Worm (Caenorhabditis elegans) whole organism, L3 larva: Measurements from ENCODE around the gene rbm-22.

Source experiments
- ceh-16 ChIP-seq: sonication (generic microtip); optimal IDR thresholded peaks from 2 replicates; lab custom pipeline; 2017; ENCODE audit warnings: missing biosample characterization, missing genetic modification characterization
- elt-3 ChIP-seq, 3 experiments: fragments of 150-350 bp in 1 of 3; sonication (generic microtip) in 2 of 3; optimal IDR thresholded peaks; 2 replicates in 2 of 3; 4 replicates in 1 of 3; lab custom pipeline; 2014 to 2017; ENCODE audit warnings: missing biosample characterization in 3 of 3, missing genetic modification characterization in 3 of 3
- nhr-11 ChIP-seq: fragments of 150-350 bp; optimal IDR thresholded peaks from 2 replicates; lab custom pipeline; 2014; ENCODE audit warnings: missing biosample characterization, missing genetic modification characterization
- tbx-2 ChIP-seq: sonication (generic microtip); optimal IDR thresholded peaks from 2 replicates; lab custom pipeline; 2016; ENCODE audit warnings: mild to moderate bottlenecking, missing genetic modification characterization, missing compliant biosample characterization
- ztf-11 ChIP-seq: fragments of 150-350 bp; optimal IDR thresholded peaks from 2 replicates; lab custom pipeline; 2014; ENCODE audit warnings: missing biosample characterization, missing genetic modification characterization

- no peak for TF ChIP-seq tbx-2 (tag; lab: Kevin White, UChicago)
- TF ChIP-seq elt-3 (tag; optimal IDR thresholded peaks at IDR 0.05; lab: Kevin White, UChicago): no peak
- no peak for TF ChIP-seq ceh-16 (tag; lab: Kevin White, UChicago)
- no peak for TF ChIP-seq ztf-11 (tag; lab: Kevin White, UChicago)
- TF ChIP-seq nhr-11 (tag; lab: Kevin White, UChicago): no peak
These were observed 9.0 kb downstream of the rbm-22 start for ce11 chrIV:10870158-10870557.
